Worm (Caenorhabditis elegans): ENCODE measurements around the gene R05A10.6.

The R05A10.6 gene

DNA sequence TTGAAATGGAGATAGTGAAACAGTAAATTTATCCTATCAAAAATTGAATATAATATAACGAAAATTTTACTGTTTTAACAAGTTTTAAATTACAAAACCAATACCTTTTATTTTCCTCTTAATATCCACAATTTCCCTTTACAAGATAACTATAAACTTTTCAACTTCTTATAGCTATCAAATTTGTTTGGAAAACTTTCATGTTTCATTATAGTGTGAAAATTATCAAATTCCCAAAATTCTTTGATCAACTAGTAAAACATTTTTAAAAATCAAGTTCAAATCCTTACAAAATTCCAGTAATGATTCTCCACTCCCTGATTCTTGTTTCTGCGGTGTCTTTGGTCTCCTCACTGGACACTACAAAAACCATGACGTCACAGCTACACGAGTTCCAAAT is 16.5 kb downstream of the R05A10.6 start, which contains the start of gene R05A10.1:
R05A10.1 (plus strand) TSS at position 301 of the 400 bp plus-strand sequence.
- no peak for TF ChIP-seq mls-2 (tag; optimal IDR thresholded peaks at IDR 0.05)
- no peak for TF ChIP-seq drap-1 (GFP tag; optimal IDR thresholded peaks at IDR 0.05)
- no peak for TF ChIP-seq elt-3 (tag; optimal IDR thresholded peaks at IDR 0.05)
- TF ChIP-seq bed-3 (GFP tag; optimal IDR thresholded peaks at IDR 0.05), result no peak
- TF ChIP-seq M03D4.4 (tag; optimal IDR thresholded peaks at IDR 0.05), result no peak
- TF ChIP-seq ham-2 (GFP tag; optimal IDR thresholded peaks at IDR 0.05), result no peak
- TF ChIP-seq pha-4 (tag; optimal IDR thresholded peaks at IDR 0.05), result no peak
- no peak for TF ChIP-seq hlh-1 (tag; optimal IDR thresholded peaks at IDR 0.05)
- TF ChIP-seq elt-1 (tag; optimal IDR thresholded peaks at IDR 0.05; ENCODE audit: borderline replicate concordance, insufficient read depth), result no peak
- no peak for TF ChIP-seq ces-1 (GFP tag; optimal IDR thresholded peaks at IDR 0.05)
- TF ChIP-seq zip-8 (tag; optimal IDR thresholded peaks at IDR 0.05), result no peak
- no peak for TF ChIP-seq nhr-2 (tag; optimal IDR thresholded peaks at IDR 0.05)
- no peak for TF ChIP-seq nhr-28 (tag; optimal IDR thresholded peaks at IDR 0.05)
- no peak for TF ChIP-seq ceh-39 (tag; optimal IDR thresholded peaks at IDR 0.05)

DNA sequence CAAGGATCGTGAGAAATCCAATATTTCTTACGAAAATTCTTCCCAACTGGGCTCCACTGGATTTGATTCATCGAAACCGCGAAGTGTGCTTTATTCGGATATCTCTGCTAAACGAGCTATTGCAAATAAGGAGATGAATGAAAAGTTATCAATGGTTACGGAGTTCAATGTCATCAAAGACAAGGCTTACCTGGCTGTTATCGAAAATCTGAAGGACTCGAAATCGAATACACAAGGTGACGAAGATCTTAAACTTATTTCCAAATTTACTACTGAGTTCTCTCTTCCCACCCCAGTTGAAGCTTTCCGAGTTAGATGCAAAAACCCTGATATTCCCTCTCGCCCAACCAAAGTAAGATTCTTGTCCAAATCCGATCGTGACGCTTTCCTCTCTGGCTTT is 20.7 kb downstream of the R05A10.6 start:
- TF ChIP-seq unc-39 (tag; optimal IDR thresholded peaks at IDR 0.05), result no peak

DNA sequence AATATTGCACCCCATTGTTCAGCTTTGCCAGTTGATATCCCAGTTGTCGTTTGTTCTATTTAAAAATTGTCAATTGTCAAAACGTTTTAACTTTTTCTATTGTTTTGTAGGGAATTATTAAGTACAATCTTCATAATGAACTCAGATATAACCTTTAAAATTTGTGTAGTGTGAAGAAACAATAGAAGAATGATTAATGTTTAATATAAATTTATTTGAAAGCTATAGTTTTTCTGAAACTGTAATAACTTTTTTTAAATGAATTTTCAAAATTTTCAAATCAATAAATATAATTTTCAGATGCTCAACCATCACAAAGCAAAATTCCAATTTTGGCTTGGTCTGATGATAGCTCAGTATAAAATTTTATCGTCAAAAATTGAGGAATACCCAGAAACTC is 26.3 kb downstream of the R05A10.6 start, which contains the start of gene K01G12.22:
K01G12.22 (plus strand) TSS at position 301 of the 400 bp plus-strand sequence.
- TF ChIP-seq flh-1 (GFP tag; optimal IDR thresholded peaks at IDR 0.05), result no peak
- no peak for TF ChIP-seq blmp-1 (tag; optimal IDR thresholded peaks at IDR 0.05)
- TF ChIP-seq zip-8 (tag; optimal IDR thresholded peaks at IDR 0.05), result no peak
- TF ChIP-seq snpc-4 (tag; optimal IDR thresholded peaks at IDR 0.05), result no peak
- no peak for TF ChIP-seq mep-1 (tag; optimal IDR thresholded peaks at IDR 0.05)
- TF ChIP-seq unc-120 (tag; optimal IDR thresholded peaks at IDR 0.05; ENCODE audit: poor library complexity, severe bottlenecking), result no peak
- no peak for TF ChIP-seq unc-39 (tag; optimal IDR thresholded peaks at IDR 0.05)
- TF ChIP-seq ceh-39 (tag; optimal IDR thresholded peaks at IDR 0.05), result no peak
- TF ChIP-seq mab-5 (tag; optimal IDR thresholded peaks at IDR 0.05), result no peak
- no peak for TF ChIP-seq lin-32 (GFP tag; optimal IDR thresholded peaks at IDR 0.05)
- no peak for TF ChIP-seq nhr-76 (tag; optimal IDR thresholded peaks at IDR 0.05)
- TF ChIP-seq nhr-12 (tag; optimal IDR thresholded peaks at IDR 0.05), result no peak
- TF ChIP-seq M03D4.4 (tag; optimal IDR thresholded peaks at IDR 0.05), result no peak
- no peak for TF ChIP-seq tbx-8 (GFP tag; optimal IDR thresholded peaks at IDR 0.05)
- no peak for TF ChIP-seq nhr-237 (tag; optimal IDR thresholded peaks at IDR 0.05)
- TF ChIP-seq bed-3 (GFP tag; optimal IDR thresholded peaks at IDR 0.05), result no peak
- no peak for TF ChIP-seq elt-3 (tag; optimal IDR thresholded peaks at IDR 0.05)
- TF ChIP-seq sptf-1 (tag; optimal IDR thresholded peaks at IDR 0.05), result no peak
- no peak for TF ChIP-seq unc-62 (GFP tag; optimal IDR thresholded peaks at IDR 0.05)
- TF ChIP-seq hlh-1 (tag; optimal IDR thresholded peaks at IDR 0.05), result no peak

DNA sequence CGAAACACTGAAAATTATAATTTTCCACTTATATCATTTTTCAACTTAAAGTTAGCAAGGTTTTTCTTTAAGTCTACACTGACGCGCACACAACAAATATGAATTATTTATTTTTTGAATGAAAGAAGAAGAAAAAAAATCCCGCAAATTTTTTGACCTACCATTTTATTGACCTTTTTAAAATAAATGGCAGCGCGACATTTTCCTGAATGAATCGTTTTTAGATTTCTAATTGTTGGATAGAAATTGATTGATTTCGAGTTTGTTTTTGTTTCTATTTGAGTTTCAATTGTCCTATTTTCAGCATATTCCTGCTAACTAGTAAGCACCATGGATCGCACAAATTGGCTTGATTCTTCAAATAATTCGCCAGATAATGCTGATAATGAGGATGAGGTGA is 27.6 kb downstream of the R05A10.6 start, which contains the start of gene K01G12.3:
K01G12.3 (plus strand) TSS at position 301 of the 400 bp plus-strand sequence.
- no peak for TF ChIP-seq flh-1 (GFP tag; optimal IDR thresholded peaks at IDR 0.05)

DNA sequence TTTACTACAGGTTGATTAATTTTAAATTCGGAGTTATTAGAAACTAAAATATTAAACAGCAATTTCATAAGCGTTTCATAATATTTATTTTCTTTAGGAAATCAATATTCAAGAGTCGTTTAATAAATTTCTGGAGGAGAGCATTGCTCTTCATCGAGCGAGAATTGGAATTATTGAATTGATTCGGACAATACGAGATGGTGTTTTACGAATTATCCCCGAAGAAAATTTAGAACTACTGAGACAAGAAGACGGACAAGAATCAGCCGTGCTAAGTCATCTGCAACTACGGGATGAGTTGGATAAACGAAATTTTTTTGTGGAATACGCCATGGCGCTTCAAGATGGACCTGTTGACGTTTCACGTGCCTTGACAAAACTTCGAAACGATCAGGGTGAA is 28.7 kb downstream of the R05A10.6 start:
- TF ChIP-seq ham-2 (GFP tag; optimal IDR thresholded peaks at IDR 0.05), result no peak
- no peak for TF ChIP-seq bed-3 (GFP tag; optimal IDR thresholded peaks at IDR 0.05)
- TF ChIP-seq nhr-12 (tag; optimal IDR thresholded peaks at IDR 0.05), result no peak
- no peak for TF ChIP-seq ceh-83 (GFP tag; optimal IDR thresholded peaks at IDR 0.05)
- no peak for TF ChIP-seq unc-62 (GFP tag; optimal IDR thresholded peaks at IDR 0.05)
- no peak for TF ChIP-seq unc-120 (tag; optimal IDR thresholded peaks at IDR 0.05; ENCODE audit: poor library complexity, severe bottlenecking)
- no peak for TF ChIP-seq tbx-8 (GFP tag; optimal IDR thresholded peaks at IDR 0.05)
- TF ChIP-seq lin-32 (GFP tag; optimal IDR thresholded peaks at IDR 0.05), result no peak
- no peak for TF ChIP-seq pha-4 (tag; optimal IDR thresholded peaks at IDR 0.05)
- no peak for TF ChIP-seq unc-39 (tag; optimal IDR thresholded peaks at IDR 0.05)
- no peak for TF ChIP-seq drap-1 (GFP tag; optimal IDR thresholded peaks at IDR 0.05)
- no peak for TF ChIP-seq hlh-1 (tag; optimal IDR thresholded peaks at IDR 0.05)
- no peak for TF ChIP-seq blmp-1 (tag; optimal IDR thresholded peaks at IDR 0.05)
- TF ChIP-seq nhr-2 (tag; optimal IDR thresholded peaks at IDR 0.05), result no peak
- no peak for TF ChIP-seq ceh-39 (tag; optimal IDR thresholded peaks at IDR 0.05)
- TF ChIP-seq flh-1 (GFP tag; optimal IDR thresholded peaks at IDR 0.05), result no peak
- TF ChIP-seq mab-5 (tag; optimal IDR thresholded peaks at IDR 0.05), result no peak
- TF ChIP-seq elt-3 (tag; optimal IDR thresholded peaks at IDR 0.05), result no peak

DNA sequence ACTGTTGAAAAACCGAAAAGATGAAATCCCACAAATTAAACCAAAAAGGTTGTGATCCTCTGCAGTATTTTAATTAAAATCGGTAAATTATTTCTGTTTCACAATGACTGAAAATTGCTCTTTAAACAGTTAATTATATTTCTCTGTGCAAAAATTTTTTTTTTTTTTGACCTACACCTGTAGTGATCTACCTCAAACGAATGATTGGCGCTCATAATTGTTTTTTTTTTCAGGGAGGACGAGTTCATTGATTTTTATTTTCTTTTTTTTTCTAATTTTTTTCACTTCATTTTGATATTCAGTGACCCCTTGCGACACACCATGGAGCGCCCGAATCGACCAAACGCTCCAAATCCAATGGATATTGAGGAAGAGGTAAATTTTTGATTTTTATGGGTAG is 30.6 kb downstream of the R05A10.6 start, which contains the start of gene F02H6.2:
F02H6.2 (plus strand) TSS at position 301 of the 400 bp plus-strand sequence.
- TF ChIP-seq sem-2 (GFP tag; optimal IDR thresholded peaks at IDR 0.05) (no peak), ceh-43 (GFP tag; optimal IDR thresholded peaks at IDR 0.05) (no peak), nhr-12 (tag; optimal IDR thresholded peaks at IDR 0.05) (no peak), ces-1 (GFP tag; optimal IDR thresholded peaks at IDR 0.05) (no peak), zip-8 (tag; optimal IDR thresholded peaks at IDR 0.05) (no peak)
